Worm (Caenorhabditis elegans): Measurements from ENCODE around the gene acs-4.

The acs-4 gene

ce11 chrIII:7155631-7156030 lies 12.0 kb upstream of the acs-4 start:
- TF ChIP-seq elt-1 (tag; optimal IDR thresholded peaks at IDR 0.05) (no peak), elt-3 (tag; optimal IDR thresholded peaks at IDR 0.05) (no peak), alr-1 (tag; optimal IDR thresholded peaks at IDR 0.05) (no peak), lin-11 (tag; optimal IDR thresholded peaks at IDR 0.05) (peak; percentile 86), sma-9 (GFP tag; optimal IDR thresholded peaks at IDR 0.05) (peak; percentile 98), sma-9 (tag; optimal IDR thresholded peaks at IDR 0.05) (peak; percentile 38), nhr-11 (tag; optimal IDR thresholded peaks at IDR 0.05) (no peak), zag-1 (tag; optimal IDR thresholded peaks at IDR 0.05) (peak; percentile 93), ZK546.5 (tag; optimal IDR thresholded peaks at IDR 0.05) (peak; percentile 64), nhr-237 (tag; optimal IDR thresholded peaks at IDR 0.05) (no peak), mdl-1 (tag; optimal IDR thresholded peaks at IDR 0.05) (peak; percentile 98 to 99), nhr-25 (tag; optimal IDR thresholded peaks at IDR 0.05) (peak; percentile 92), aly-2 (tag; optimal IDR thresholded peaks at IDR 0.05) (no peak), snpc-4 (tag; optimal IDR thresholded peaks at IDR 0.05) (peak; percentile 76), ceh-16 (tag; optimal IDR thresholded peaks at IDR 0.05) (peak; percentile 76), C34F6.9 (tag; optimal IDR thresholded peaks at IDR 0.05) (peak; percentile 97), nhr-129 (tag; optimal IDR thresholded peaks at IDR 0.05) (peak; percentile 94), nhr-12 (tag; optimal IDR thresholded peaks at IDR 0.05) (no peak), lsy-2 (tag; optimal IDR thresholded peaks at IDR 0.05) (peak; percentile 74 to 95), unc-62 (GFP tag; optimal IDR thresholded peaks at IDR 0.05) (peak; percentile 52), ztf-11 (tag; optimal IDR thresholded peaks at IDR 0.05) (peak; percentile 69), nhr-10 (tag; optimal IDR thresholded peaks at IDR 0.05) (peak; percentile 75), unc-39 (tag; optimal IDR thresholded peaks at IDR 0.05) (no peak), dmd-4 (tag; optimal IDR thresholded peaks at IDR 0.05) (no peak), sem-4 (tag; optimal IDR thresholded peaks at IDR 0.05) (peak; percentile 92), ama-1 (optimal IDR thresholded peaks at IDR 0.05) (peak; percentile 79), mbf-1 (tag; optimal IDR thresholded peaks at IDR 0.05) (no peak), ztf-4 (tag; optimal IDR thresholded peaks at IDR 0.05) (peak; percentile 92), F13H6.1 (tag; optimal IDR thresholded peaks at IDR 0.05) (peak; percentile 96), ztf-1 (GFP tag; conservative IDR thresholded peaks at IDR 0.05) (no peak), gmeb-1 (tag; optimal IDR thresholded peaks at IDR 0.05) (peak; percentile 77), crh-2 (tag; optimal IDR thresholded peaks at IDR 0.05) (peak; percentile 95), lin-39 (tag; optimal IDR thresholded peaks at IDR 0.05) (peak; percentile 35), Y55F3AM.14 (GFP tag; optimal IDR thresholded peaks at IDR 0.05) (peak; percentile 87), fos-1 (tag; optimal IDR thresholded peaks at IDR 0.05) (peak; percentile 78), nhr-21 (tag; optimal IDR thresholded peaks at IDR 0.05) (peak; percentile 93), blmp-1 (tag; optimal IDR thresholded peaks at IDR 0.05; ENCODE audit: insufficient read depth) (peak; percentile 49), ceh-82 (tag; optimal IDR thresholded peaks at IDR 0.05) (no peak), lin-13 (GFP tag; optimal IDR thresholded peaks at IDR 0.05) (peak; percentile 90), mab-5 (tag; optimal IDR thresholded peaks at IDR 0.05) (peak; percentile 84), skn-1 (tag; optimal IDR thresholded peaks at IDR 0.05) (no peak), unc-55 (GFP tag; optimal IDR thresholded peaks at IDR 0.05) (peak; percentile 89), peb-1 (tag; optimal IDR thresholded peaks at IDR 0.05) (no peak), nhr-77 (tag; optimal IDR thresholded peaks at IDR 0.05) (no peak), nhr-23 (tag; optimal IDR thresholded peaks at IDR 0.05) (no peak), nhr-6 (tag; optimal IDR thresholded peaks at IDR 0.05) (peak; percentile 96), egl-27 (tag; optimal IDR thresholded peaks at IDR 0.05) (peak; percentile 100), sma-3 (GFP tag; optimal IDR thresholded peaks at IDR 0.05) (peak; percentile 88), R02D3.7 (tag; optimal IDR thresholded peaks at IDR 0.05) (no peak)

All from whole organism, L2 larva.